Worm (Caenorhabditis elegans) whole organism, L4/young adult: ENCODE measurements around the gene srw-127.

Experiments used
- W03F9.2 ChIP-seq: fragments of 150-350 bp; optimal IDR thresholded peaks from 2 replicates; lab custom pipeline; 2014; ENCODE audit warnings: missing biosample characterization, missing genetic modification characterization
- him-1 ChIP-seq: sonication (generic microtip); optimal IDR thresholded peaks from 2 replicates; lab custom pipeline; 2016; ENCODE audit warnings: missing genotype, missing genetic modification reagents, missing genetic modification characterization, missing compliant biosample characterization

- TF ChIP-seq him-1 (no peak), W03F9.2 (tag; lab: Kevin White, UChicago) (no peak)
These were observed 14.3 kb downstream of the srw-127 start, which contains the start of gene F20A1.6 for ce11 chrV:7027055-7027454.
